Worm (Caenorhabditis elegans) whole organism, L4 larva: Measurements from ENCODE around the gene Y17D7B.2.

Experiments
- F44E2.7 ChIP-seq: fragments of 200-800 bp; sonication (Bioruptor generic); IDR thresholded peaks from 2 replicates; pipeline ENCODE4 v2.1.2; 2022; ENCODE audit warnings: missing genetic modification characterization, missing compliant biosample characterization
- F49E8.2 ChIP-seq: sonication (generic microtip); optimal IDR thresholded peaks from 2 replicates; lab custom pipeline; 2016; ENCODE audit warnings: missing compliant biosample characterization, mild to moderate bottlenecking, missing genetic modification characterization, borderline replicate concordance
- Y48G9A.11 ChIP-seq: fragments of 200-800 bp; sonication (Bioruptor generic); IDR thresholded peaks from 2 replicates; pipeline ENCODE4 v1.3.6; 2022; ENCODE audit warnings: missing genetic modification reagents, missing genetic modification characterization, missing compliant biosample characterization
- aha-1 ChIP-seq: fragments of 150-350 bp; peaks from one replicate; lab custom pipeline; 2014; ENCODE audit warnings: missing biosample characterization, missing genetic modification characterization
- ceh-20 ChIP-seq: fragments of 200-800 bp; sonication (Bioruptor generic); IDR thresholded peaks from 2 replicates; pipeline ENCODE4 v1.3.6; 2022; ENCODE audit warnings: missing genetic modification reagents, missing genetic modification characterization, missing compliant biosample characterization
- ceh-32 ChIP-seq: sonication (generic microtip); optimal IDR thresholded peaks from 2 replicates; lab custom pipeline; 2016; ENCODE audit warnings: mild to moderate bottlenecking, missing genetic modification characterization, missing compliant biosample characterization; ENCODE audit not compliant: poor library complexity
- ceh-44 ChIP-seq: fragments of 200-800 bp; sonication (Bioruptor generic); IDR thresholded peaks from 2 replicates; pipeline ENCODE4 v1.3.6; 2022; ENCODE audit warnings: missing genetic modification reagents, missing genetic modification characterization, missing compliant biosample characterization
- ceh-82 ChIP-seq: sonication (generic microtip); optimal IDR thresholded peaks from 2 replicates; lab custom pipeline; 2017; ENCODE audit warnings: missing biosample characterization, missing genetic modification characterization
- dmd-6 ChIP-seq: fragments of 200-800 bp; sonication (Bioruptor generic); IDR thresholded peaks from 2 replicates; pipeline ENCODE4 v1.3.6; 2022; ENCODE audit warnings: missing genetic modification reagents, missing genetic modification characterization, missing compliant biosample characterization
- fkh-10 ChIP-seq: fragments of 150-350 bp; optimal IDR thresholded peaks from 2 replicates; lab custom pipeline; 2014; ENCODE audit warnings: missing biosample characterization, missing genetic modification reagents, missing genetic modification characterization
- hlh-11 ChIP-seq: fragments of 200-800 bp; sonication (Bioruptor generic); optimal IDR thresholded peaks from 2 replicates; lab custom pipeline; 2018; ENCODE audit warnings: mild to moderate bottlenecking, missing genetic modification characterization, missing compliant biosample characterization
- lin-15B ChIP-seq: fragments of 150-350 bp; sonication (generic microtip); optimal IDR thresholded peaks from 3 replicates; lab custom pipeline; 2014; ENCODE audit warnings: missing biosample characterization, missing genetic modification characterization
- lin-38 ChIP-seq: fragments of 200-800 bp; sonication (Bioruptor generic); IDR thresholded peaks from 2 replicates; pipeline ENCODE4 v1.3.6; 2022; ENCODE audit warnings: missing genetic modification reagents, missing genetic modification characterization, missing compliant biosample characterization
- lin-39 ChIP-seq: fragments of 150-350 bp; optimal IDR thresholded peaks from 2 replicates; lab custom pipeline; 2014; ENCODE audit warnings: missing biosample characterization, missing genetic modification reagents, missing genetic modification characterization
- lsy-2 ChIP-seq, 2 experiments: fragments of 150-350 bp in 1 of 2; sonication (generic microtip) in 1 of 2; optimal IDR thresholded peaks; 2 replicates each; lab custom pipeline; 2014 to 2017; ENCODE audit warnings: missing biosample characterization in 2 of 2, missing genetic modification characterization in 2 of 2
- madf-5 ChIP-seq, 2 experiments: fragments of 200-800 bp; sonication (Bioruptor generic); IDR thresholded peaks; 2 replicates each; pipeline ENCODE4 v1.3.6; 2022; ENCODE audit warnings: missing compliant biosample characterization in 2 of 2, missing genetic modification characterization in 2 of 2
- mdl-1 ChIP-seq, 2 experiments: fragments of 150-350 bp in 1 of 2; sonication (generic microtip) in 1 of 2; optimal IDR thresholded peaks; 2 replicates each; lab custom pipeline; 2014 to 2017; ENCODE audit warnings: missing biosample characterization in 2 of 2, missing genetic modification characterization in 2 of 2
- mes-2 ChIP-seq: sonication (generic microtip); optimal IDR thresholded peaks from 2 replicates; lab custom pipeline; 2016; ENCODE audit warnings: missing genotype, mild to moderate bottlenecking, missing genetic modification characterization, missing compliant biosample characterization; ENCODE audit not compliant: poor library complexity, severe bottlenecking
- nhr-237 ChIP-seq: sonication (generic microtip); optimal IDR thresholded peaks from 2 replicates; lab custom pipeline; 2017; ENCODE audit warnings: missing biosample characterization, missing genetic modification characterization
- nhr-6 ChIP-seq: fragments of 150-350 bp; optimal IDR thresholded peaks from 2 replicates; lab custom pipeline; 2014; ENCODE audit warnings: missing biosample characterization, missing genetic modification characterization
- rbr-2 ChIP-seq: sonication (generic microtip); optimal IDR thresholded peaks from 2 replicates; lab custom pipeline; 2016; ENCODE audit warnings: missing genotype, missing genetic modification characterization, missing compliant biosample characterization
- set-16 ChIP-seq: fragments of 200-800 bp; sonication (Bioruptor generic); IDR thresholded peaks from 2 replicates; pipeline ENCODE4 v1.3.6; 2022; ENCODE audit warnings: missing genetic modification reagents, missing genetic modification characterization, missing compliant biosample characterization
- skn-1 ChIP-seq: fragments of 150-350 bp; optimal IDR thresholded peaks from 2 replicates; lab custom pipeline; 2014; ENCODE audit warnings: missing biosample characterization, missing genetic modification characterization
- snpc-4 ChIP-seq: fragments of 150-350 bp; optimal IDR thresholded peaks from 2 replicates; lab custom pipeline; 2014; ENCODE audit warnings: missing biosample characterization, missing genetic modification characterization
- spr-1 ChIP-seq: sonication (generic microtip); optimal IDR thresholded peaks from 2 replicates; lab custom pipeline; 2016; ENCODE audit warnings: mild to moderate bottlenecking, missing genetic modification characterization, missing compliant biosample characterization
- unc-62 ChIP-seq, 3 experiments: fragments of 150-350 bp in 1 of 3; sonication (generic microtip); optimal IDR thresholded peaks in 2 of 3; peaks in 1 of 3; 1 replicate in 1 of 3; 2 replicates in 2 of 3; lab custom pipeline; 2014 to 2017; ENCODE audit warnings: missing biosample characterization in 3 of 3, missing genetic modification characterization in 3 of 3, missing genetic modification reagents in 3 of 3, missing genotype in 1 of 3
- zfp-2 ChIP-seq: sonication (generic microtip); optimal IDR thresholded peaks from 2 replicates; lab custom pipeline; 2016; ENCODE audit warnings: mild to moderate bottlenecking, missing genetic modification characterization, missing compliant biosample characterization
- zip-11 ChIP-seq: fragments of 200-800 bp; sonication (Bioruptor generic); IDR thresholded peaks from 2 replicates; pipeline ENCODE4 v1.3.6; 2022; ENCODE audit warnings: missing genetic modification characterization, missing compliant biosample characterization
- zip-2 ChIP-seq: fragments of 150-350 bp; optimal IDR thresholded peaks from 2 replicates; lab custom pipeline; 2014; ENCODE audit warnings: missing biosample characterization, missing genetic modification characterization

Gene Y17D7B.2

ce11 chrV:18787417-18787918, at the start of gene Y17D7B.2:
Gene Y17D7B.2, plus strand, starts transcription at chrV:18787739.
- TF ChIP-seq Y48G9A.11 (GFP tag; lab: Robert Waterston, UW) (no peak), nhr-6 (tag; lab: Kevin White, UChicago) (peak; percentile 62), lin-38 (GFP tag; lab: Robert Waterston, UW) (no peak), hlh-11 (tag; lab: Kevin White, UChicago) (no peak), lin-15B (tag; lab: Kevin White, UChicago) (no peak), fkh-10 (GFP tag; lab: Kevin White, UChicago) (no peak), dmd-6 (GFP tag; lab: Robert Waterston, UW) (peak; percentile 39), zip-2 (tag; lab: Kevin White, UChicago) (peak; percentile 73), zfp-2 (tag; lab: Kevin White, UChicago) (no peak), madf-5 (GFP tag; IDR thresholded peaks at IDR 0.05; lab: Robert Waterston, UW) (no peak), F49E8.2 (tag; lab: Kevin White, UChicago) (no peak), skn-1 (tag; lab: Kevin White, UChicago) (no peak)

- no peak for TF ChIP-seq lsy-2 (tag; optimal IDR thresholded peaks at IDR 0.05; lab: Kevin White, UChicago)
- TF ChIP-seq ceh-32 (tag; lab: Kevin White, UChicago): no peak
- TF ChIP-seq lin-39 (tag; lab: Kevin White, UChicago): no peak
- no peak for TF ChIP-seq ceh-44
- no peak for TF ChIP-seq skn-1 (tag; lab: Kevin White, UChicago)
- TF ChIP-seq unc-62 (GFP tag; optimal IDR thresholded peaks at IDR 0.05 in 1 of 2; lab: Kevin White, UChicago): no peak
- no peak for TF ChIP-seq unc-62 (tag; optimal IDR thresholded peaks at IDR 0.05; lab: Kevin White, UChicago)
These were observed 45.4 kb upstream of the Y17D7B.2 start, which contains the start of gene clec-250 for ce11 chrV:18742108-18742507. Gene clec-250, minus strand, starts transcription at chrV:18742208.

DNA sequence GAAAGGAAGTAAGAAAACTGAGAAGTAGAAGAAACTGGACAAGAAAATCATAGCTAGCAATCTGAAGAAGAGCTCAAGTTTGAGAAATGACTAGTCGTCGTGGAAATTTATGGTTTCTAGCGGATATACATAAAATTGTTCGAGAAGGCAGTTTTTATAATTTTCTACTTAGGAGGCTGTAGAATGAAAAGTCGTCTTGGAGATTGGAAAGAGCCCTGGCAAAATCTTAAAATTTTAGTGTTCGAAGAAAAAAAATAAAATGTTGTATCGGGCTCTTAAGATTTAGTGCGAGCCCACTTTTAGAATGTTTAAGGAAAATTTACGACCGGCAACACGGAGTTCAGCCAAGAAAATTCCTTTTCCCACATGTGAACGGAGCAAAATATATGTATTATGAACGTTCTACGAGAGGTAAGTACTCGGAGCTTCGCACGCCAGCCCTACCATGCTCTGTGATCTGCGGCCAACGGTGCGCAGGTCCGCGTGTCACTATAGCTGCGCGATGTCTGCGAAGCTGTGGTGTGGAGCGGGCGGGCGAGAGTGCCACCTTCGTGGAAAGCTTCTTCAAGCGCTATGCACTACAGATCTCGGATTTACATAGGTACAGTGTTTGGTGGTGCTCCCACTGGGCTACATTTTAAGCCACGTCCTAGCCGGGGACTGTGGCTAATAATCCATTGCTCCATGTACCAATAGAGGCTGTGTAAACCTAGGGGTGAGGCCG, 40.4 kb upstream of the Y17D7B.2 start, which contains the start of gene clec-251:
clec-251 (minus strand) TSS at position 51 of the 724 bp plus-strand sequence.
- TF ChIP-seq aha-1 (tag; lab: Kevin White, UChicago): peak; percentile 35
- TF ChIP-seq ceh-20: no peak
- TF ChIP-seq set-16 (GFP tag; lab: Robert Waterston, UW): peak; percentile 51; the same call in 1 of the 2 replicates
- TF ChIP-seq nhr-237: no peak
- TF ChIP-seq lin-15B (tag; lab: Kevin White, UChicago): no peak
- no peak for TF ChIP-seq zip-11 (GFP tag; lab: Robert Waterston, UW)
- TF ChIP-seq, all 104 proteins: peak for 2

DNA sequence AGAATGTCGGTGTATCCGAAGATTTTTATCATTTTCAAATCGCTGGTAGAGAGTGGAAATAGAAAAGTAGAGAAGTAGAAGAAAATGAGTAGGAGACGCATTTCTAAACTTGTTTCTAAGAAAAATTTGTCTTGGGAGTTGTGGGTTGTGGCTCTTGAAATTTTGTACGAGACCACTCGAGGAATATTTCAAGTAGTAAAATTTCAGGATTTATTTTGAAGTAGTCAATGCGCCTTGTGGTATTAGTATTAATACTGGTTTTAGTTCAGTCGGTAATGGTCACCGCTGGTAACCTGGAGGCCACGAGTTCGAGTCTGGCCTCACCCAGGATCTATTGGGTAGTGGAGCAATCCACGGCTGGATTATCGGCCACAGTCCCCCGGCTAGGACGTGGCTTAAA, 38.8 kb upstream of the Y17D7B.2 start, which contains the start of gene clec-252:
clec-252 (minus strand) TSS at position 101 of the 400 bp plus-strand sequence.
- TF ChIP-seq unc-62 (GFP tag; optimal IDR thresholded peaks at IDR 0.05 in 1 of 2; lab: Kevin White, UChicago): peak in 1 of 2 experiments; percentile 41
- no peak for TF ChIP-seq unc-62 (tag; optimal IDR thresholded peaks at IDR 0.05; lab: Kevin White, UChicago)
- no peak for TF ChIP-seq rbr-2

- TF ChIP-seq unc-62 (GFP tag; optimal IDR thresholded peaks at IDR 0.05 in 1 of 2; lab: Kevin White, UChicago) (peak in 1 of 2 experiments; percentile 17), unc-62 (tag; optimal IDR thresholded peaks at IDR 0.05; lab: Kevin White, UChicago) (no peak), snpc-4 (no peak), spr-1 (no peak)
These were observed 37.1 kb upstream of the Y17D7B.2 start, which contains the start of the genes F11D11.21 and F11D11.12 for ce11 chrV:18750445-18750844. Gene F11D11.21, minus strand, starts transcription at chrV:18750545. Gene F11D11.12, minus strand, starts transcription at chrV:18750682.

- no peak for TF ChIP-seq mdl-1 (tag; optimal IDR thresholded peaks at IDR 0.05; lab: Kevin White, UChicago)
- TF ChIP-seq F44E2.7 (GFP tag; lab: Robert Waterston, UW): no peak
- TF ChIP-seq ceh-82 (tag; lab: Kevin White, UChicago): no peak
- TF ChIP-seq mes-2: no peak
These were observed 34.5 kb upstream of the Y17D7B.2 start, which contains the start of gene F11D11.6 for ce11 chrV:18753036-18753435. Gene F11D11.6, minus strand, starts transcription at chrV:18753136.
